Worm (Caenorhabditis elegans) whole organism, young adult: ENCODE results near the gene R07E4.3.

ENCODE experiments used
- F23B12.7 ChIP-seq: sonication (generic microtip); optimal IDR thresholded peaks from 2 replicates; lab custom pipeline; 2017; ENCODE audit warnings: missing genetic modification characterization, mild to moderate bottlenecking, missing compliant biosample characterization, antibody characterized with exemption, moderate library complexity; ENCODE audit not compliant: insufficient read depth
- F49E8.2 ChIP-seq: sonication (generic microtip); optimal IDR thresholded peaks from 3 replicates; lab custom pipeline; 2017; ENCODE audit warnings: missing genetic modification characterization, mild to moderate bottlenecking, missing compliant biosample characterization, antibody characterized with exemption, moderate library complexity; ENCODE audit not compliant: insufficient read depth
- F57C9.4 ChIP-seq: sonication (generic microtip); optimal IDR thresholded peaks from 2 replicates; lab custom pipeline; 2017; ENCODE audit warnings: mild to moderate bottlenecking, missing genetic modification characterization, missing compliant biosample characterization
- K11D2.4 ChIP-seq: fragments of 200-800 bp; sonication (Bioruptor generic); IDR thresholded peaks from 2 replicates; pipeline ENCODE4 v1.3.6; 2022; ENCODE audit warnings: missing genetic modification reagents, missing genetic modification characterization, missing compliant biosample characterization
- Y53F4B.3 ChIP-seq: fragments of 200-800 bp; sonication (Bioruptor generic); IDR thresholded peaks from 2 replicates; pipeline ENCODE4 v1.3.6; 2022; ENCODE audit warnings: missing genetic modification reagents, missing genetic modification characterization, missing compliant biosample characterization
- atf-7 ChIP-seq: sonication (generic microtip); optimal IDR thresholded peaks from 2 replicates; lab custom pipeline; 2017; ENCODE audit warnings: mild to moderate bottlenecking, missing genetic modification characterization, missing compliant biosample characterization
- attf-6 ChIP-seq: fragments of 200-800 bp; sonication (Bioruptor generic); IDR thresholded peaks from 2 replicates; pipeline ENCODE4 v1.3.6; 2022; ENCODE audit warnings: missing genetic modification reagents, missing genetic modification characterization, missing compliant biosample characterization
- ccch-3 ChIP-seq: fragments of 200-800 bp; sonication (Bioruptor generic); optimal IDR thresholded peaks from 2 replicates; lab custom pipeline; 2018; ENCODE audit warnings: mild to moderate bottlenecking, missing genetic modification characterization, missing compliant biosample characterization
- gei-17 ChIP-seq: fragments of 200-800 bp; sonication (Bioruptor generic); optimal IDR thresholded peaks from 2 replicates; lab custom pipeline; 2018; ENCODE audit warnings: mild to moderate bottlenecking, missing genetic modification characterization, missing compliant biosample characterization
- hmg-20 ChIP-seq: fragments of 200-800 bp; sonication (Bioruptor generic); IDR thresholded peaks from 2 replicates; pipeline ENCODE4 v1.3.6; 2022; ENCODE audit warnings: missing genetic modification reagents, missing genetic modification characterization, missing compliant biosample characterization
- lin-26 ChIP-seq: fragments of 200-800 bp; sonication (Bioruptor generic); IDR thresholded peaks from 2 replicates; pipeline ENCODE4 v1.3.6; 2022; ENCODE audit warnings: missing genetic modification reagents, missing genetic modification characterization, missing compliant biosample characterization
- madf-6 ChIP-seq: fragments of 200-800 bp; sonication (Bioruptor generic); IDR thresholded peaks from 2 replicates; pipeline ENCODE4 v1.3.6; 2022; ENCODE audit warnings: missing genetic modification reagents, missing genetic modification characterization, missing compliant biosample characterization
- madf-8 ChIP-seq: fragments of 200-800 bp; sonication (Bioruptor generic); conservative IDR thresholded peaks from 2 replicates; pipeline ENCODE4 v1.3.6; 2022; ENCODE audit warnings: missing genetic modification reagents, missing genetic modification characterization, missing compliant biosample characterization
- mes-4 ChIP-seq: sonication (generic microtip); optimal IDR thresholded peaks from 2 replicates; lab custom pipeline; 2016; ENCODE audit warnings: missing genotype, missing genetic modification characterization, missing compliant biosample characterization
- nhr-179 ChIP-seq: sonication (generic microtip); optimal IDR thresholded peaks from 2 replicates; lab custom pipeline; 2016; ENCODE audit warnings: mild to moderate bottlenecking, missing genetic modification characterization, missing compliant biosample characterization
- nhr-80 ChIP-seq: sonication (generic microtip); optimal IDR thresholded peaks from 2 replicates; lab custom pipeline; 2016; ENCODE audit warnings: missing genetic modification characterization, missing compliant biosample characterization
- nhr-90 ChIP-seq: sonication (generic microtip); optimal IDR thresholded peaks from 2 replicates; lab custom pipeline; 2016; ENCODE audit warnings: missing genotype, mild to moderate bottlenecking, missing genetic modification characterization, missing compliant biosample characterization
- sdz-38 ChIP-seq: sonication (generic microtip); optimal IDR thresholded peaks from 2 replicates; lab custom pipeline; 2016; ENCODE audit warnings: missing genotype, missing genetic modification characterization, missing compliant biosample characterization
- snpc-4 ChIP-seq, 5 experiments: fragments of 150-350 bp in 1 of 5; sonication (generic microtip) in 4 of 5; optimal IDR thresholded peaks; 2 replicates each; lab custom pipeline; 2014 to 2018; ENCODE audit warnings: missing genetic modification characterization in 5 of 5, missing biosample characterization in 3 of 5, antibody characterized with exemption in 2 of 5, mild to moderate bottlenecking in 2 of 5, missing compliant biosample characterization in 2 of 5, missing genotype in 2 of 5, moderate library complexity in 2 of 5, missing genetic modification reagents in 1 of 5
- unc-62 ChIP-seq: fragments of 150-350 bp; optimal IDR thresholded peaks from 2 replicates; lab custom pipeline; 2014; ENCODE audit warnings: missing biosample characterization, missing genetic modification reagents, missing genetic modification characterization
- zfh-2 ChIP-seq: fragments of 200-800 bp; sonication (Bioruptor generic); conservative IDR thresholded peaks from 2 replicates; pipeline ENCODE4 v1.3.6; 2022; ENCODE audit warnings: missing genetic modification reagents, missing genetic modification characterization, missing compliant biosample characterization
- zim-3 ChIP-seq: sonication (generic microtip); optimal IDR thresholded peaks from 2 replicates; lab custom pipeline; 2017; ENCODE audit warnings: mild to moderate bottlenecking, missing genetic modification characterization, moderate library complexity, missing compliant biosample characterization
- ztf-26 ChIP-seq: sonication (generic microtip); optimal IDR thresholded peaks from 2 replicates; lab custom pipeline; 2017; ENCODE audit warnings: missing genetic modification characterization, missing compliant biosample characterization
- ztf-28 ChIP-seq: fragments of 200-800 bp; sonication (Bioruptor generic); IDR thresholded peaks from 2 replicates; pipeline ENCODE4 v1.3.6; 2022; ENCODE audit warnings: missing genetic modification reagents, missing genetic modification characterization, missing compliant biosample characterization
- ztf-3 ChIP-seq: fragments of 200-800 bp; sonication (Bioruptor generic); optimal IDR thresholded peaks from 2 replicates; lab custom pipeline; 2018; ENCODE audit warnings: mild to moderate bottlenecking, missing genetic modification characterization, missing compliant biosample characterization
- ztf-6 ChIP-seq: fragments of 200-800 bp; sonication (Bioruptor generic); IDR thresholded peaks from 2 replicates; pipeline ENCODE4 v1.3.6; 2022; ENCODE audit warnings: missing genetic modification reagents, missing genetic modification characterization, missing compliant biosample characterization

R07E4.3 gene

DNA sequence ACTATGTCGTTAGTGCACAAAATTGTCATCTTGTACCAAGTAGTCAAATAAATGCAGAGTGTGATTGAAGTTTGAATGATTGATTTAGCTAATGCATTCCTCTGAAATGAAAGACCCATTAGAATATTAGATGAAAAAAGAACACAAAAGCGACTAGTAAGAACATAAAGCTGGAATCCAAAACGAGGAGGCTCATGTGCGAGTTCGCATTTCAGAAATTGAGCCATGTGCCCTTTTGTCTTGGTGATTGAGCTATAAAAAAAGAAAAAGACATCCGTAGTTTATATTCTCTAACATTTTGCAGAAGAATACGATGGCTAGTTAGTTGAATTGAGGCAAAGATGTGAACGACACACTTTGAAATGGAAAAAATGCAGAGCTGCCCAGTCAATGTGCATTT is 48.2 kb downstream of the R07E4.3 start, which contains the start of gene F22F4.4:
F22F4.4 (minus strand) TSS at position 101 of the 400 bp plus-strand sequence.
- TF ChIP-seq atf-7 (tag; lab: Kevin White, UChicago) (no peak), ztf-26 (no peak), madf-8 (GFP tag; lab: Robert Waterston, UW) (no peak), madf-6 (GFP tag; lab: Robert Waterston, UW) (no peak), unc-62 (GFP tag; lab: Kevin White, UChicago) (no peak), ztf-3 (no peak), lin-26 (no peak), nhr-90 (tag; lab: Kevin White, UChicago) (no peak), gei-17 (GFP tag; lab: Kevin White, UChicago) (no peak), snpc-4 (GFP tag; optimal IDR thresholded peaks at IDR 0.05; lab: Kevin White, UChicago) (no peak), snpc-4 (tag; optimal IDR thresholded peaks at IDR 0.05; lab: Kevin White, UChicago) (no peak)

DNA sequence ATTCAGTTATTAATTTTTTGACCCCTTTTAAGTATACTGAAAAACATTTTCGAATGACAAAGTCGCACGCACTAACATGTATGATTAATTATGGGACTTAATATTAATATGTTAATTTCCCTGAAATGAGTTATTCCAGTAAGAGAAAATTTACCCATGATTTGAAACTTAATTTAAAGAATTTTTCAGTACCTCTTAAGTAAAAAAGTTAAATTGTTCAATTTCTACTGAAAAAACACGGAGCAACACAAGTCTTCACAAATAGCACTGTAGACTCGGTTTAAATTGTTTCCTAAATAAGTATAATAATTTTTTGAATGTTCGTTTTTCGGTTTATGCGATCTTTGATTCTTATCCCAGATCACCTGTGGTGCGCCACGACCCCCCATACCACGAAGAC is 49.2 kb downstream of the R07E4.3 start:
- TF ChIP-seq sdz-38 (no peak), K11D2.4 (GFP tag; lab: Robert Waterston, UW) (no peak), nhr-179 (tag; lab: Kevin White, UChicago) (no peak), hmg-20 (GFP tag; lab: Robert Waterston, UW) (no peak), madf-8 (GFP tag; lab: Robert Waterston, UW) (no peak), attf-6 (GFP tag; lab: Robert Waterston, UW) (no peak), zfh-2 (no peak), nhr-90 (tag; lab: Kevin White, UChicago) (no peak), ztf-26 (no peak), ccch-3 (GFP tag; lab: Kevin White, UChicago) (no peak), nhr-80 (tag; lab: Kevin White, UChicago) (no peak), F49E8.2 (no peak), ztf-6 (GFP tag; lab: Robert Waterston, UW) (no peak), Y53F4B.3 (GFP tag; lab: Robert Waterston, UW) (no peak), zim-3 (no peak), ztf-28 (GFP tag; lab: Robert Waterston, UW) (no peak), atf-7 (tag; lab: Kevin White, UChicago) (no peak), F23B12.7 (no peak), F57C9.4 (tag; lab: Kevin White, UChicago) (no peak), mes-4 (tag; lab: Kevin White, UChicago) (no peak)
